Worm (Caenorhabditis elegans) whole organism, L1 larva: Measurements from ENCODE around the gene E02H1.6.

Experiments
- lir-3 ChIP-seq: sonication (generic microtip); optimal IDR thresholded peaks from 2 replicates; lab custom pipeline; 2016; ENCODE audit warnings: mild to moderate bottlenecking, missing genetic modification characterization, moderate library complexity, missing compliant biosample characterization; ENCODE audit not compliant: poor library complexity
- ztf-11 ChIP-seq, 2 experiments: sonication (generic microtip); optimal IDR thresholded peaks; 2 replicates each; lab custom pipeline; 2016 to 2017; ENCODE audit warnings: missing genetic modification characterization in 2 of 2, missing biosample characterization in 1 of 2, missing compliant biosample characterization in 1 of 2

ce11 chrII:9558906-9559305 is 37.6 kb upstream of the E02H1.6 start:
- TF ChIP-seq ztf-11 (tag; optimal IDR thresholded peaks at IDR 0.05; lab: Kevin White, UChicago): no peak
- no peak for TF ChIP-seq lir-3 (tag; lab: Kevin White, UChicago)
